Worm (Caenorhabditis elegans): ENCODE measurements around the gene hpo-9.

hpo-9 gene

ce11 chrV:7198403-7198802 lies 38.5 kb downstream of the hpo-9 start:
- TF ChIP-seq flt-1 (GFP tag; IDR thresholded peaks at IDR 0.05) (no peak), ets-7 (tag; optimal IDR thresholded peaks at IDR 0.05) (no peak), ama-1 (optimal IDR thresholded peaks at IDR 0.05) (peak; percentile 21), pes-1 (GFP tag; IDR thresholded peaks at IDR 0.05) (no peak)

- no peak for TF ChIP-seq hnd-1 (tag; optimal IDR thresholded peaks at IDR 0.05)
Observed at ce11 chrV:7197036-7197435, 39.9 kb downstream of the hpo-9 start.

ce11 chrV:7196498-7196966 lies 40.4 kb downstream of the hpo-9 start, which contains the start of gene F09G2.2:
Gene F09G2.2, plus strand, starts transcription at chrV:7196916.
- TF ChIP-seq tbx-11 (GFP tag; IDR thresholded peaks at IDR 0.05) = no peak
- 0 out of 2 replicates have a peak, but pooled peaks have one; percentile 12 for TF ChIP-seq flt-1 (GFP tag; IDR thresholded peaks at IDR 0.05)
- peak; percentile 19 for TF ChIP-seq hmg-4 (GFP tag; optimal IDR thresholded peaks at IDR 0.05)
- peak; percentile 59 for TF ChIP-seq F13C5.2 (tag; optimal IDR thresholded peaks at IDR 0.05)
- TF ChIP-seq ama-1 (optimal IDR thresholded peaks at IDR 0.05) = no peak

ce11 chrV:7196037-7196436 lies 40.9 kb downstream of the hpo-9 start, which contains the start of gene attf-2:
Gene attf-2, minus strand, starts transcription at chrV:7196137.
- TF ChIP-seq tra-4 (tag; optimal IDR thresholded peaks at IDR 0.05) (no peak), hmbx-1 (tag; optimal IDR thresholded peaks at IDR 0.05) (no peak), tbx-11 (GFP tag; IDR thresholded peaks at IDR 0.05) (no peak), ama-1 (optimal IDR thresholded peaks at IDR 0.05) (no peak), pes-1 (GFP tag; IDR thresholded peaks at IDR 0.05) (no peak), ets-7 (tag; optimal IDR thresholded peaks at IDR 0.05) (no peak), F13C5.2 (tag; optimal IDR thresholded peaks at IDR 0.05) (no peak), hmg-4 (GFP tag; optimal IDR thresholded peaks at IDR 0.05) (no peak), B0310.2 (tag; optimal IDR thresholded peaks at IDR 0.05) (no peak), tbx-37 (GFP tag; conservative IDR thresholded peaks at IDR 0.05) (no peak), ceh-13 (GFP tag; optimal IDR thresholded peaks at IDR 0.05) (no peak), scrt-1 (GFP tag; IDR thresholded peaks at IDR 0.05) (no peak), sea-1 (GFP tag; conservative IDR thresholded peaks at IDR 0.05) (no peak), hnd-1 (tag; optimal IDR thresholded peaks at IDR 0.05) (no peak), aly-1 (tag; optimal IDR thresholded peaks at IDR 0.05) (no peak), flt-1 (GFP tag; IDR thresholded peaks at IDR 0.05) (no peak), ceh-36 (tag; optimal IDR thresholded peaks at IDR 0.05) (no peak)

DNA sequence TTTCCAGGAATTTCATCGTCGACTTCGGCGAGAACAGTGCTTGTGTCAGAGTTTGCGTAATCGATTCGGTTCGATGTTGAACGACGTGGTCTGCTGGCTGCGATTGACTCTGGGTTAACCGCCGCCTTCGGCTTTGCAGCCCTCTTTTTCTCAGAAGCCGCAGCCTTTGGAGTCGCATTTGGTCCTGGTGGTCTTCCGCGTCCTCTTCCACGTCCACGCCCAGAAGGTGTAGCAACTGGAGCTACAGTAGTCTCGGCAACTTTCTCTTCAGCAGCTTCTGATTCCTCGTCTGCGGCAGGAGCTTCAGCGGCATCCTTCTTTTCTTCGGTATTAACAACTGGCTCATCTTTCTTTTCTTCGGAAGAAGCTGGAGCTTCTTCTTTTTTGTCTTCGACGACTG lies 42.1 kb downstream of the hpo-9 start:
- TF ChIP-seq B0310.2 (tag; optimal IDR thresholded peaks at IDR 0.05) (no peak), ceh-36 (tag; optimal IDR thresholded peaks at IDR 0.05) (no peak), ama-1 (optimal IDR thresholded peaks at IDR 0.05) (no peak), aly-1 (tag; optimal IDR thresholded peaks at IDR 0.05) (no peak), flt-1 (GFP tag; IDR thresholded peaks at IDR 0.05) (no peak)

DNA sequence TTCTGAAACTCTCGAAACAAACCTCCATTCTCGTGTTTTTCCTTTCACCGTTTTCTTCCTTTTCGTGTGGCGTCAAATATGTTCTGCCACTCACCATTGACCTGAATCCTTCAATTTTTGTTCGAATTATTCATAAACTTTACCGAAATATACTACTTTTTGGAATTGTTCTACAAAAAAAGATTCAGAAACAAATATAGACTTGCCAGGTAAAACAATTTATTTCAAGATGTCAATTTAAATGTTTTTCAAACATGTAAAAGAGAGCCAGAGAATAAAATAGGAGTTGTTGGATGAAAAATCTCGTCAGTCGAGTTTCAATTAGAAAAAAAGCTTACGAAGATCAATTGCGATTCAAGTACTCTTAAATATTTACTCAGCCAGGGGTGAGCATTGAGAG lies 43.4 kb downstream of the hpo-9 start, which contains the start of gene F09G2.8:
F09G2.8 (minus strand) TSS at position 101 of the 400 bp plus-strand sequence.
- TF ChIP-seq hmg-4 (GFP tag; optimal IDR thresholded peaks at IDR 0.05) (no peak), pes-1 (GFP tag; IDR thresholded peaks at IDR 0.05) (no peak), B0310.2 (tag; optimal IDR thresholded peaks at IDR 0.05) (no peak), tra-4 (tag; optimal IDR thresholded peaks at IDR 0.05) (no peak), ceh-36 (tag; optimal IDR thresholded peaks at IDR 0.05) (no peak), sea-1 (GFP tag; conservative IDR thresholded peaks at IDR 0.05) (no peak), flt-1 (GFP tag; IDR thresholded peaks at IDR 0.05) (no peak), hmbx-1 (tag; optimal IDR thresholded peaks at IDR 0.05) (no peak), ama-1 (optimal IDR thresholded peaks at IDR 0.05) (no peak), ets-7 (tag; optimal IDR thresholded peaks at IDR 0.05) (no peak), F13C5.2 (tag; optimal IDR thresholded peaks at IDR 0.05) (no peak), hnd-1 (tag; optimal IDR thresholded peaks at IDR 0.05) (no peak), tbx-37 (GFP tag; conservative IDR thresholded peaks at IDR 0.05) (no peak), tbx-11 (GFP tag; IDR thresholded peaks at IDR 0.05) (no peak), aly-1 (tag; optimal IDR thresholded peaks at IDR 0.05) (no peak), scrt-1 (GFP tag; IDR thresholded peaks at IDR 0.05) (no peak), ceh-13 (GFP tag; optimal IDR thresholded peaks at IDR 0.05) (no peak)

DNA sequence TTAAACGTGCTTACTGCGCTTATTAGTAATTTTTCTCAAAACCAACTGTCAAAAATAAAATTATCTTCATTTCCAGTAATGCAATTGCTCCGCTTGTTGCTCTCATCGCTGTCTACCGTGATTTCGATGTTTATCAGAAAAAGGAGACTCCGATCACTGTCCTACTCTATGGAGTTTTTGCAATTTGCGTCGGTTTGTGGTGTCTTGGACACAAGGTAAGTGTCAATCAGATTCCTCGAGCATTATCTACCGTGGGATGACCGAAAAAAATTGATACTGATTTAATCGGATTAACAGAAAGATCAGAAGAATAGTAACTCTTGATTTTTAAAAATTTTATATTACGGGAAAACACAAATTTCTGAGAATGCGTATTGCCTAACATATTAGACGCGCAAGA lies 49.6 kb downstream of the hpo-9 start:
- TF ChIP-seq tbx-11 (GFP tag; IDR thresholded peaks at IDR 0.05) (no peak), sea-1 (GFP tag; conservative IDR thresholded peaks at IDR 0.05) (no peak), B0310.2 (tag; optimal IDR thresholded peaks at IDR 0.05) (no peak), tra-4 (tag; optimal IDR thresholded peaks at IDR 0.05) (no peak), ceh-13 (GFP tag; optimal IDR thresholded peaks at IDR 0.05) (no peak)

DNA sequence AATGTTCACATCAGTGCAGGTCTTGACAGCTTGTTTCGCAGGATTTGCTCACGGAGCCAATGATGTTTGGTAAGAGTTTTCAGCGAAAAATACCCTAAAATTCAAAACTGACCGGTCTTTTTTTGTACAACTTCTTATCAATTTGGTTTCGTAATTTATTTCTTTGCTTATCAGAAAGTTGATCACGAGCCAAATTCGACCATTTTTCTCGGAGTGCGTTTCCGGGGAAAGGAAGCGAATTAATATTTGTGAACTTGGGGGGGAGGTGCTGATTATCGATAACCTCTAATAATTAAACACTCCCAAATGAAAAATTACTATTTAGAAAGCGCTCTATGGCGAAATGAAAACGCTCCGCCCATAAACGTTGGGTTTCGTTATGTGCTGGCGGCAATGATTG lies 50.3 kb downstream of the hpo-9 start:
- TF ChIP-seq ets-7 (tag; optimal IDR thresholded peaks at IDR 0.05) (no peak), flt-1 (GFP tag; IDR thresholded peaks at IDR 0.05) (no peak), ceh-36 (tag; optimal IDR thresholded peaks at IDR 0.05) (no peak)
